Worm (Caenorhabditis elegans): ENCODE results near the gene F13H10.3.

F13H10.3 gene

ce11 chrIV:11038218-11038617 is 22.5 kb upstream of the F13H10.3 start:
- no peak for TF ChIP-seq flt-1 (GFP tag; IDR thresholded peaks at IDR 0.05)
- no peak for TF ChIP-seq klf-2 (GFP tag; conservative IDR thresholded peaks at IDR 0.05)
- no peak for TF ChIP-seq ztf-29 (GFP tag; IDR thresholded peaks at IDR 0.05)
- TF ChIP-seq med-1 (GFP tag; optimal IDR thresholded peaks at IDR 0.05; ENCODE audit: insufficient read depth): no peak
- no peak for TF ChIP-seq cog-1 (tag; optimal IDR thresholded peaks at IDR 0.05)
- no peak for TF ChIP-seq T22C8.4 (GFP tag; IDR thresholded peaks at IDR 0.05)
- TF ChIP-seq tab-1 (GFP tag; IDR thresholded peaks at IDR 0.05): no peak
- TF ChIP-seq ref-1 (GFP tag; conservative IDR thresholded peaks at IDR 0.05): no peak
- no peak for TF ChIP-seq ztf-23 (GFP tag; IDR thresholded peaks at IDR 0.05)

- TF ChIP-seq klf-2 (GFP tag; conservative IDR thresholded peaks at IDR 0.05) (no peak), tab-1 (GFP tag; IDR thresholded peaks at IDR 0.05) (no peak), ztf-23 (GFP tag; IDR thresholded peaks at IDR 0.05) (no peak), ref-1 (GFP tag; conservative IDR thresholded peaks at IDR 0.05) (no peak), flt-1 (GFP tag; IDR thresholded peaks at IDR 0.05) (no peak), med-1 (GFP tag; optimal IDR thresholded peaks at IDR 0.05; ENCODE audit: insufficient read depth) (no peak), T22C8.4 (GFP tag; IDR thresholded peaks at IDR 0.05) (no peak), cog-1 (tag; optimal IDR thresholded peaks at IDR 0.05) (no peak), ztf-29 (GFP tag; IDR thresholded peaks at IDR 0.05) (no peak)
Measured at ce11 chrIV:11037118-11037719, 21.5 kb upstream of the F13H10.3 start.

- TF ChIP-seq tab-1 (GFP tag; IDR thresholded peaks at IDR 0.05) (no peak), T22C8.4 (GFP tag; IDR thresholded peaks at IDR 0.05) (no peak), klf-2 (GFP tag; conservative IDR thresholded peaks at IDR 0.05) (no peak), med-1 (GFP tag; optimal IDR thresholded peaks at IDR 0.05; ENCODE audit: insufficient read depth) (no peak), ztf-23 (GFP tag; IDR thresholded peaks at IDR 0.05) (no peak), ztf-29 (GFP tag; IDR thresholded peaks at IDR 0.05) (no peak), ref-1 (GFP tag; conservative IDR thresholded peaks at IDR 0.05) (no peak), flt-1 (GFP tag; IDR thresholded peaks at IDR 0.05) (no peak), cog-1 (tag; optimal IDR thresholded peaks at IDR 0.05) (no peak)
Measured at ce11 chrIV:11036222-11036621, 20.5 kb upstream of the F13H10.3 start, which contains the start of gene fkb-1. Gene fkb-1, plus strand, starts transcription at chrIV:11036582.

- no peak for TF ChIP-seq T22C8.4 (GFP tag; IDR thresholded peaks at IDR 0.05)
Measured at ce11 chrIV:11032288-11032687, 16.5 kb upstream of the F13H10.3 start, which contains the start of gene hrg-6. Gene hrg-6, plus strand, starts transcription at chrIV:11032588.

ce11 chrIV:11031640-11032039 is 15.9 kb upstream of the F13H10.3 start:
- no peak for TF ChIP-seq flt-1 (GFP tag; IDR thresholded peaks at IDR 0.05)
- TF ChIP-seq cog-1 (tag; optimal IDR thresholded peaks at IDR 0.05): no peak
- TF ChIP-seq med-1 (GFP tag; optimal IDR thresholded peaks at IDR 0.05; ENCODE audit: insufficient read depth): no peak
- TF ChIP-seq ztf-29 (GFP tag; IDR thresholded peaks at IDR 0.05): no peak

- TF ChIP-seq ztf-29 (GFP tag; IDR thresholded peaks at IDR 0.05) (no peak), cog-1 (tag; optimal IDR thresholded peaks at IDR 0.05) (no peak), tab-1 (GFP tag; IDR thresholded peaks at IDR 0.05) (no peak), med-1 (GFP tag; optimal IDR thresholded peaks at IDR 0.05; ENCODE audit: insufficient read depth) (no peak), ztf-23 (GFP tag; IDR thresholded peaks at IDR 0.05) (no peak), klf-2 (GFP tag; conservative IDR thresholded peaks at IDR 0.05) (no peak), flt-1 (GFP tag; IDR thresholded peaks at IDR 0.05) (no peak), T22C8.4 (GFP tag; IDR thresholded peaks at IDR 0.05) (no peak), ref-1 (GFP tag; conservative IDR thresholded peaks at IDR 0.05) (no peak)
Measured at ce11 chrIV:11030893-11031292, 15.1 kb upstream of the F13H10.3 start, which contains the start of gene hrg-4. Gene hrg-4, minus strand, starts transcription at chrIV:11030993.

- TF ChIP-seq T22C8.4 (GFP tag; IDR thresholded peaks at IDR 0.05): no peak
- TF ChIP-seq ref-1 (GFP tag; conservative IDR thresholded peaks at IDR 0.05): no peak
- TF ChIP-seq klf-2 (GFP tag; conservative IDR thresholded peaks at IDR 0.05): no peak
- no peak for TF ChIP-seq med-1 (GFP tag; optimal IDR thresholded peaks at IDR 0.05; ENCODE audit: insufficient read depth)
- TF ChIP-seq flt-1 (GFP tag; IDR thresholded peaks at IDR 0.05): no peak
- no peak for TF ChIP-seq ztf-29 (GFP tag; IDR thresholded peaks at IDR 0.05)
- TF ChIP-seq ztf-23 (GFP tag; IDR thresholded peaks at IDR 0.05): no peak
- no peak for TF ChIP-seq cog-1 (tag; optimal IDR thresholded peaks at IDR 0.05)
- no peak for TF ChIP-seq tab-1 (GFP tag; IDR thresholded peaks at IDR 0.05)
Measured at ce11 chrIV:11030117-11030516, 14.4 kb upstream of the F13H10.3 start.

ce11 chrIV:11029412-11029811 is 13.7 kb upstream of the F13H10.3 start, which contains the start of gene hrg-5:
Gene hrg-5, minus strand, starts transcription at chrIV:11029428.
- no peak for TF ChIP-seq ztf-29 (GFP tag; IDR thresholded peaks at IDR 0.05)
- TF ChIP-seq ztf-23 (GFP tag; IDR thresholded peaks at IDR 0.05): no peak
- no peak for TF ChIP-seq T22C8.4 (GFP tag; IDR thresholded peaks at IDR 0.05)
- no peak for TF ChIP-seq klf-2 (GFP tag; conservative IDR thresholded peaks at IDR 0.05)
- TF ChIP-seq flt-1 (GFP tag; IDR thresholded peaks at IDR 0.05): no peak
- no peak for TF ChIP-seq med-1 (GFP tag; optimal IDR thresholded peaks at IDR 0.05; ENCODE audit: insufficient read depth)

- no peak for TF ChIP-seq T22C8.4 (GFP tag; IDR thresholded peaks at IDR 0.05)
- TF ChIP-seq cog-1 (tag; optimal IDR thresholded peaks at IDR 0.05): peak; percentile 76
- peak; percentile 76; the same call in 1 of the 2 replicates for TF ChIP-seq flt-1 (GFP tag; IDR thresholded peaks at IDR 0.05)
Measured at ce11 chrIV:11027560-11027959, 11.8 kb upstream of the F13H10.3 start.

ce11 chrIV:11026648-11027047 is 10.9 kb upstream of the F13H10.3 start:
- TF ChIP-seq T22C8.4 (GFP tag; IDR thresholded peaks at IDR 0.05) (0 out of 2 replicates have a peak, but pooled peaks have one; percentile 11), ztf-29 (GFP tag; IDR thresholded peaks at IDR 0.05) (no peak)

- TF ChIP-seq T22C8.4 (GFP tag; IDR thresholded peaks at IDR 0.05) (peak; percentile 96), cog-1 (tag; optimal IDR thresholded peaks at IDR 0.05) (peak; percentile 99), tab-1 (GFP tag; IDR thresholded peaks at IDR 0.05) (peak; percentile 100), flt-1 (GFP tag; IDR thresholded peaks at IDR 0.05) (peak; percentile 99), klf-2 (GFP tag; conservative IDR thresholded peaks at IDR 0.05) (peak; percentile 97), ztf-23 (GFP tag; IDR thresholded peaks at IDR 0.05) (peak; percentile 97), ref-1 (GFP tag; conservative IDR thresholded peaks at IDR 0.05) (peak; percentile 99), med-1 (GFP tag; optimal IDR thresholded peaks at IDR 0.05; ENCODE audit: insufficient read depth) (peak; percentile 94), ztf-29 (GFP tag; IDR thresholded peaks at IDR 0.05) (peak; percentile 97)
Measured at ce11 chrIV:11025941-11026340, 10.2 kb upstream of the F13H10.3 start.

Measured in whole organism, midembryonic.